Fruit fly (Drosophila melanogaster) whole organism, wandering third instar larva: Measurements from ENCODE around the gene dnt.

ENCODE experiments used
- Abd-B ChIP-seq: fragments of >200 bp; optimal IDR thresholded peaks from 2 replicates; lab custom pipeline; 2017; ENCODE audit warnings: missing biosample characterization, missing genetic modification characterization
- CG32264 ChIP-seq: fragments of 200-800 bp; sonication (Bioruptor generic); optimal IDR thresholded peaks from 2 replicates; lab custom pipeline; 2016; ENCODE audit warnings: missing biosample characterization, missing genetic modification characterization
- CG9705 ChIP-seq: fragments of 200-800 bp; sonication (Bioruptor generic); optimal IDR thresholded peaks from 2 replicates; lab custom pipeline; 2018; ENCODE audit warnings: missing biosample characterization, mild to moderate bottlenecking, missing genetic modification characterization
- CrebA ChIP-seq: fragments of 200-800 bp; sonication (Bioruptor generic); optimal IDR thresholded peaks from 2 replicates; lab custom pipeline; 2016; ENCODE audit warnings: missing biosample characterization, mild to moderate bottlenecking, missing genetic modification characterization, borderline replicate concordance
- Dfd ChIP-seq: fragments of >200 bp; optimal IDR thresholded peaks from 2 replicates; lab custom pipeline; 2017; ENCODE audit warnings: missing biosample characterization, missing genetic modification characterization
- Dif ChIP-seq: fragments of 200-275, 200-300 bp; sonication (Bioruptor generic); optimal IDR thresholded peaks from 2 replicates; lab custom pipeline; 2018; ENCODE audit warnings: missing biosample characterization, missing genetic modification characterization; ENCODE audit not compliant: partially characterized antibody
- GATAd ChIP-seq: sonication (Bioruptor generic); optimal IDR thresholded peaks from 2 replicates; lab custom pipeline; 2016; ENCODE audit warnings: missing biosample characterization, missing genetic modification characterization
- HLH106 ChIP-seq: fragments of 200-800 bp; optimal IDR thresholded peaks from 3 replicates; lab custom pipeline; 2019; ENCODE audit warnings: missing biosample characterization, mild to moderate bottlenecking, missing genetic modification characterization, moderate library complexity
- Hnf4 ChIP-seq: fragments of 200-800 bp; sonication (Bioruptor generic); optimal IDR thresholded peaks from 2 replicates; lab custom pipeline; 2016; ENCODE audit warnings: missing biosample characterization, mild to moderate bottlenecking, missing genetic modification characterization
- Hr78 ChIP-seq: fragments of >200 bp; optimal IDR thresholded peaks from 2 replicates; lab custom pipeline; 2017; ENCODE audit warnings: missing biosample characterization, missing genetic modification characterization
- Hr83 ChIP-seq: fragments of 200-300 bp; sonication (Bioruptor generic); optimal IDR thresholded peaks from 2 replicates; lab custom pipeline; 2016; ENCODE audit warnings: missing biosample characterization, mild to moderate bottlenecking, missing genetic modification characterization, moderate library complexity; ENCODE audit not compliant: poor library complexity, severe bottlenecking
- Jra ChIP-seq: sonication (Bioruptor generic); optimal IDR thresholded peaks from 2 replicates; lab custom pipeline; 2016; ENCODE audit warnings: missing biosample characterization, missing genetic modification characterization
- Mio ChIP-seq: sonication (Bioruptor generic); optimal IDR thresholded peaks from 2 replicates; lab custom pipeline; 2016; ENCODE audit warnings: missing biosample characterization, missing genetic modification characterization
- Myc ChIP-seq: fragments of >200 bp; optimal IDR thresholded peaks from 2 replicates; lab custom pipeline; 2017
- OdsH ChIP-seq: fragments of 200-800 bp; sonication (Bioruptor generic); optimal IDR thresholded peaks from 2 replicates; lab custom pipeline; 2016; ENCODE audit warnings: missing biosample characterization, mild to moderate bottlenecking, missing genetic modification characterization
- Rel ChIP-seq, 2 experiments: fragments of 200-800 bp; sonication (Bioruptor generic) in 1 of 2; optimal IDR thresholded peaks; 2 replicates in 1 of 2; 3 replicates in 1 of 2; lab custom pipeline; 2016 to 2019; ENCODE audit warnings: mild to moderate bottlenecking in 2 of 2, missing biosample characterization in 2 of 2, missing genetic modification characterization in 2 of 2, moderate library complexity in 1 of 2
- Sp1 ChIP-seq: fragments of 200-800 bp; sonication (Bioruptor generic); optimal IDR thresholded peaks from 3 replicates; lab custom pipeline; 2019; ENCODE audit warnings: missing biosample characterization, mild to moderate bottlenecking, missing genetic modification characterization, moderate library complexity
- Vsx2 ChIP-seq: fragments of 200-300, 225-300 bp; sonication (Bioruptor generic); optimal IDR thresholded peaks from 2 replicates; lab custom pipeline; 2018; ENCODE audit warnings: missing biosample characterization, missing genetic modification characterization; ENCODE audit not compliant: partially characterized antibody
- br ChIP-seq: fragments of 200-800 bp; sonication (Bioruptor generic); optimal IDR thresholded peaks from 2 replicates; lab custom pipeline; 2016; ENCODE audit warnings: missing biosample characterization, missing genetic modification characterization
- brk ChIP-seq: fragments of 200-800 bp; sonication (Bioruptor generic); optimal IDR thresholded peaks from 2 replicates; lab custom pipeline; 2016; ENCODE audit warnings: missing biosample characterization, mild to moderate bottlenecking, missing genetic modification characterization
- dl ChIP-seq, 2 experiments: fragments of 175-275, 200-275 bp in 1 of 2; fragments of 200-275 bp in 1 of 2; sonication (Bioruptor generic); optimal IDR thresholded peaks; lab custom pipeline; 2018; ENCODE audit warnings: mild to moderate bottlenecking in 2 of 2, missing biosample characterization in 2 of 2, missing genetic modification characterization in 2 of 2, moderate library complexity in 2 of 2; ENCODE audit not compliant: partially characterized antibody in 2 of 2, insufficient read depth in 1 of 2
- dmrt93B ChIP-seq: fragments of 200-800 bp; sonication (Bioruptor generic); optimal IDR thresholded peaks from 2 replicates; lab custom pipeline; 2018; ENCODE audit warnings: missing biosample characterization, mild to moderate bottlenecking, missing genetic modification characterization
- dsf ChIP-seq: sonication (Bioruptor generic); optimal IDR thresholded peaks from 2 replicates; lab custom pipeline; 2016; ENCODE audit warnings: missing biosample characterization, missing genetic modification characterization, borderline replicate concordance
- ey ChIP-seq: fragments of 200-800 bp; sonication (Bioruptor generic); optimal IDR thresholded peaks from 2 replicates; lab custom pipeline; 2016; ENCODE audit warnings: missing biosample characterization, missing genetic modification characterization
- foxo ChIP-seq, 2 experiments: fragments of 200-800 bp; sonication (Bioruptor generic); optimal IDR thresholded peaks; 2 replicates in 1 of 2; 3 replicates in 1 of 2; lab custom pipeline; 2016 to 2017; ENCODE audit warnings: missing biosample characterization in 2 of 2, missing genetic modification characterization in 2 of 2
- fru ChIP-seq: fragments of 200-800 bp; sonication (Bioruptor generic); optimal IDR thresholded peaks from 3 replicates; lab custom pipeline; 2016; ENCODE audit warnings: missing biosample characterization, mild to moderate bottlenecking, missing genetic modification characterization
- h ChIP-seq: fragments of 200-800 bp; sonication (Bioruptor generic); optimal IDR thresholded peaks from 3 replicates; lab custom pipeline; 2016; ENCODE audit warnings: missing biosample characterization, mild to moderate bottlenecking, missing genetic modification characterization
- jim ChIP-seq: fragments of 175-275, 200-325 bp; sonication (Bioruptor generic); optimal IDR thresholded peaks from 2 replicates; lab custom pipeline; 2016; ENCODE audit warnings: missing biosample characterization, mild to moderate bottlenecking, missing genetic modification characterization
- lola ChIP-seq: fragments of >200 bp; optimal IDR thresholded peaks from 2 replicates; lab custom pipeline; 2017; ENCODE audit warnings: missing biosample characterization, missing genetic modification characterization
- pan ChIP-seq: fragments of >200 bp; optimal IDR thresholded peaks from 2 replicates; lab custom pipeline; 2017
- psq ChIP-seq: fragments of 200-800 bp; sonication (Bioruptor generic); optimal IDR thresholded peaks from 3 replicates; lab custom pipeline; 2017; ENCODE audit warnings: missing biosample characterization, mild to moderate bottlenecking, missing genetic modification characterization, moderate library complexity
- rgr ChIP-seq: fragments of 200-800 bp; sonication (Bioruptor generic); optimal IDR thresholded peaks from 3 replicates; lab custom pipeline; 2016; ENCODE audit warnings: missing biosample characterization, mild to moderate bottlenecking, missing genetic modification characterization
- sage ChIP-seq: fragments of 200-800 bp; sonication (Bioruptor generic); optimal IDR thresholded peaks from 2 replicates; lab custom pipeline; 2016; ENCODE audit warnings: missing biosample characterization, mild to moderate bottlenecking, missing genetic modification characterization
- sv ChIP-seq: fragments of 200-800 bp; sonication (Bioruptor generic); optimal IDR thresholded peaks from 3 replicates; lab custom pipeline; 2016; ENCODE audit warnings: missing biosample characterization, missing genetic modification characterization
- tai ChIP-seq: sonication (Bioruptor generic); optimal IDR thresholded peaks from 2 replicates; lab custom pipeline; 2016; ENCODE audit warnings: missing biosample characterization, missing genetic modification characterization
- usp ChIP-seq: fragments of >200 bp; optimal IDR thresholded peaks from 2 replicates; lab custom pipeline; 2017; ENCODE audit warnings: missing biosample characterization, missing genetic modification characterization
- woc ChIP-seq: sonication (Bioruptor generic); optimal IDR thresholded peaks from 2 replicates; lab custom pipeline; 2016; ENCODE audit warnings: missing biosample characterization, mild to moderate bottlenecking, missing genetic modification characterization

dnt gene

DNA sequence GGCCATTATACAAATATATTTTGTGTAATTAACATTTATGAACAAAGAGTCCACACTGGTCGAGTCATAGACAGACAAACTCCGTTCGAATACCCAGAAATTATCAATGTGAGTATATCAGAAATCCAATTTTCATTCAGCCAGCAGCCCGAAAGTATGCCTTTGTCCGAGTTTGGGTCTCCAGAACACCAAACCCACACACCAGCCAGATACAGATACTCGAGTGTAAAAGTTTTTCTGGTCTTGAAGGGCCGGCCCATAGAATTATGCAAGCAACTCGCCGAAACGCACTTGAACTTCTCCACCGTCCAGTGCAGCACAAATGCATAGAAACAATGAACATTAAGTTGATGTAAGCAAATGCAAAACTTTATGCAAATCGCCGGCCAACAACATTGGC is 15.6 kb upstream of the dnt start:
- TF ChIP-seq Myc (lab: Kevin White, UChicago) (peak; percentile 37), Sp1 (GFP tag; lab: Kevin White, UChicago) (no peak), h (no peak)

DNA sequence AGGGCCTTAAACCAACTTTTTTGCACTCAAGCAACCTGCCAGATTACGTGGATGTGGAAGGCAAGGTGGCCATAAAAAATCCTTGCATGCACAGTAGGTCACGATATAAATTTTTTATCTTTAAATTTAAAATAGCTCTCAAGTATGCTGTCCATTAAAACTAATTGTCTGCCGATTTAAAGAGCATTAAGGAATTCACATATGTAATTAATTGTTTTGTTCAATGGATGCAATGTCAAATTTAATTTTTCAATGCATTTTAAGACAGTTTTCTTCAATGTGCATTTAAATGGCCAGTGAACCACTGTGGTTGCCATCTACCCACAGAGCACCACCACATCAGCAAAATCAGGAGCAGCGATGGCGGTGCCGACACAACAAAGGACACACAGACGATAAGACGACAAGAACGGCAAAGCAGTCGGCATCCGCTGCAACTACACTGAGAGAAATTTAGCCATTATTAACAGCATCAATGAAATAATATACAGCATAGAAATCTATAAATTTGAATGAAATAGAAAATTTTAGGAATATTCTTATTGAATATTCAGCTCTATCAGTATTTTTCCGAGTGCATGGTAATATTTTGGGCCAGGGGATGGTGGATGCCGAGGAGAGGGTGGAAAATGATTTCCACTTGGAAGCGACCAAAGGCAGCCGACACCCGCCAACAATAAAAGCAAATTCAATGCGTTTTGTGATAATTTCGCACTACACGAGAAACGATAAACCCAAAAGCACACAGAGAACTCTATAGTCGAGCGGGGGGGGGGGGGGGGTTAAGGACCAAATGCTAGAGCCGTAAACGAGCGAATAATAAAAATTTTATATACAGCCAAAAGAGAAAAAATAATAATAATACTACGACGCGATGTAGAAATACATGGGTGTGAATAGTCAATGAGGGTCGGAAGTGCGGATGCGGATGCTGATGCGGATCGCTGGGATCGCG is 14.4 kb upstream of the dnt start:
- TF ChIP-seq Hnf4 (no peak), Sp1 (GFP tag; lab: Kevin White, UChicago) (peak; percentile 37), GATAd (GFP tag; lab: Kevin White, UChicago) (no peak), woc (GFP tag; lab: Kevin White, UChicago) (peak; percentile 3), rgr (GFP tag; lab: Kevin White, UChicago) (peak; percentile 50), h (peak; percentile 24), Rel (GFP tag; optimal IDR thresholded peaks at IDR 0.05; lab: Kevin White, UChicago) (no peak), Rel (tag; optimal IDR thresholded peaks at IDR 0.05; lab: Kevin White, UChicago) (no peak), CG9705 (GFP tag; lab: Kevin White, UChicago) (no peak), brk (GFP tag; lab: Kevin White, UChicago) (no peak), fru (GFP tag; lab: Kevin White, UChicago) (peak; percentile 46), dsf (GFP tag; lab: Kevin White, UChicago) (no peak), foxo (GFP tag; optimal IDR thresholded peaks at IDR 0.05; lab: Kevin White, UChicago) (peak in 1 of 2 experiments; percentile 48), dl (GFP tag; optimal IDR thresholded peaks at IDR 0.05; lab: Kevin White, UChicago; ENCODE audit: insufficient read depth in 1 of 2, partially characterized antibody in 2 of 2) (no peak), CrebA (GFP tag; lab: Kevin White, UChicago) (no peak), Myc (lab: Kevin White, UChicago) (no peak), Dif (GFP tag; lab: Kevin White, UChicago) (no peak), usp (GFP tag; lab: Kevin White, UChicago) (no peak), tai (GFP tag; lab: Kevin White, UChicago) (no peak), br (GFP tag; lab: Kevin White, UChicago) (peak; percentile 17), sage (GFP tag; lab: Kevin White, UChicago) (no peak), Abd-B (GFP tag; lab: Kevin White, UChicago) (no peak), jim (GFP tag; lab: Kevin White, UChicago) (no peak), CG32264 (GFP tag; lab: Kevin White, UChicago) (no peak), lola (GFP tag; lab: Kevin White, UChicago) (no peak), Mio (no peak), Vsx2 (GFP tag; lab: Kevin White, UChicago) (no peak), pan (lab: Kevin White, UChicago) (no peak), dmrt93B (GFP tag; lab: Kevin White, UChicago) (peak; percentile 10), HLH106 (tag; lab: Kevin White, UChicago) (peak; percentile 54), ey (GFP tag; lab: Kevin White, UChicago) (peak; percentile 28), psq (GFP tag; lab: Kevin White, UChicago) (peak; percentile 1), Hr83 (GFP tag; lab: Kevin White, UChicago) (no peak), Jra (GFP tag; lab: Kevin White, UChicago) (no peak), sv (GFP tag; lab: Kevin White, UChicago) (peak; percentile 26), Dfd (GFP tag; lab: Kevin White, UChicago) (peak; percentile 29), Hr78 (GFP tag; lab: Kevin White, UChicago) (no peak), OdsH (peak; percentile 34)
- TF ChIP-seq, all 38 proteins: peak for 14
